Fruit fly (Drosophila melanogaster): Measurements from ENCODE around the gene TFAM.

DNA sequence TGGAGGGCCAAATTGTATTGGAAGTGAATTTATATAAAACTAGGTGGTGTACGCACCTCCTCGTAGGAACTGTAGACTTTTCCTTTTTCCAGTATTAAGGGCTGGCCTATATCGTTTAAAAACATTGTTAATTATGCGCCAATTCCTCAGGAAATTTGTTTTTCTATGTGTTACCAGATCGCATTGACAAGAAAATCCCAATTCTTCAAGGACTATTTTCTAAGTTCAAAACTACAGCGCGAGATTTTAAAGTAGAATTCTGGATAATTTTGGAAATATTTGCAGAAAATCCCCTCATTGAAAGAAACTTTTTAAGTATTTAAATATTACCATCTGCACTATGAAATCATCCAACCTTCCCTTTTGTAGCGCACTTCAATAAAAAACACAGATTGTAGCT, 4.6 kb upstream of the TFAM start, which contains the start of gene CG34008:
- TF ChIP-seq CG16779 (tag; optimal IDR thresholded peaks at IDR 0.05) (no peak), CG11902 (GFP tag; optimal IDR thresholded peaks at IDR 0.05) (no peak), Smox (GFP tag; optimal IDR thresholded peaks at IDR 0.05) (no peak), fd59A (GFP tag; optimal IDR thresholded peaks at IDR 0.05) (no peak), Hr38 (GFP tag; optimal IDR thresholded peaks at IDR 0.05) (no peak), achi (GFP tag; optimal IDR thresholded peaks at IDR 0.05) (no peak), CG6792 (GFP tag; optimal IDR thresholded peaks at IDR 0.05) (no peak), Lpt (GFP tag; optimal IDR thresholded peaks at IDR 0.05) (no peak), Sox102F (GFP tag; optimal IDR thresholded peaks at IDR 0.05) (no peak)

Measured in whole organism, prepupa.